Worm (Caenorhabditis elegans) whole organism, midembryonic: ENCODE measurements around the gene nstp-7.
A peak's percentile ranks its signal among the peaks of the same experiment; 100 is the strongest.

Experiments used
- cog-1 ChIP-seq: sonication (generic microtip); optimal IDR thresholded peaks from 2 replicates; lab custom pipeline; 2016; ENCODE audit warnings: missing genetic modification characterization, missing compliant biosample characterization
- flt-1 ChIP-seq: fragments of 200-800 bp; sonication (Bioruptor generic); IDR thresholded peaks from 2 replicates; pipeline ENCODE4 v1.3.6; 2022; ENCODE audit warnings: missing genetic modification characterization, missing compliant biosample characterization
- ref-1 ChIP-seq: fragments of 200-800 bp; sonication (Bioruptor generic); conservative IDR thresholded peaks from 2 replicates; pipeline ENCODE4 v1.3.6; 2022; ENCODE audit warnings: missing genetic modification reagents, missing genetic modification characterization, missing compliant biosample characterization
- ztf-23 ChIP-seq: fragments of 200-800 bp; sonication (Bioruptor generic); IDR thresholded peaks from 2 replicates; pipeline ENCODE4 v1.3.6; 2022; ENCODE audit warnings: missing genetic modification reagents, missing genetic modification characterization, missing compliant biosample characterization

DNA sequence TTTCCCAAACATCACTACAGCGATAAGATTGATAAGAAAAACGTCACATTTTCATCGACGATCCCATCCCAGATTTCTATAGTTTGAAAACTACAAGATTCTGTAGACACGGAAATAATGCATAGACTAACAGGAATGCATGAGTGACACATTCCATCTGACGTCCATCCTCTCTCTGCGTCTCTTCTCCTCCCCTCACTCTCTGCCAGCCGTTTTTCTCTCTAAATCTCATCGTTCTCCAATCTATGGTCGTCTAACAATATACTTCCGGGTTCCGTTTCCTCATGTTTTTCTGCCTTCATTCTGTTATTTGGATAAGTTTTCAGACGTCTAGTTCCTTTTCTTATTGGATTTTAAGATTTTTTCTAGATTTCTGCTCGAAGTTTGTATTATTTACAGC, 37.3 kb downstream of the nstp-7 start, which contains the start of gene F48G7.4:
- TF ChIP-seq ref-1 (GFP tag; lab: Robert Waterston, UW) (no peak), cog-1 (tag; lab: Kevin White, UChicago) (peak; percentile 24), flt-1 (GFP tag; lab: Robert Waterston, UW) (no peak), ztf-23 (no peak)
